Worm (Caenorhabditis elegans) whole organism, young adult: ENCODE results near the gene Y102A11A.1.

Experiments
- dpff-1 ChIP-seq: sonication (generic microtip); optimal IDR thresholded peaks from 2 replicates; lab custom pipeline; 2017; ENCODE audit warnings: mild to moderate bottlenecking, missing genetic modification characterization, missing compliant biosample characterization
- egrh-3 ChIP-seq: fragments of 200-800 bp; sonication (Bioruptor generic); IDR thresholded peaks from 2 replicates; pipeline ENCODE4 v1.3.6; 2022; ENCODE audit warnings: missing genetic modification reagents, missing genetic modification characterization, missing compliant biosample characterization
- hmg-20 ChIP-seq: fragments of 200-800 bp; sonication (Bioruptor generic); IDR thresholded peaks from 2 replicates; pipeline ENCODE4 v1.3.6; 2022; ENCODE audit warnings: missing genetic modification reagents, missing genetic modification characterization, missing compliant biosample characterization
- lin-40 ChIP-seq: sonication (generic microtip); optimal IDR thresholded peaks from 2 replicates; lab custom pipeline; 2016; ENCODE audit warnings: missing genetic modification characterization, mild to moderate bottlenecking, missing compliant biosample characterization, missing genotype, missing genetic modification reagents
- nfya-1 ChIP-seq: sonication (generic microtip); optimal IDR thresholded peaks from 2 replicates; lab custom pipeline; 2017; ENCODE audit warnings: antibody characterized with exemption, missing compliant biosample characterization, missing genetic modification characterization, borderline replicate concordance; ENCODE audit not compliant: insufficient read depth
- snpc-1.3 ChIP-seq: sonication (generic microtip); optimal IDR thresholded peaks from 2 replicates; lab custom pipeline; 2017; ENCODE audit warnings: missing genetic modification characterization, mild to moderate bottlenecking, missing compliant biosample characterization, antibody characterized with exemption, moderate library complexity, missing genotype, missing genetic modification reagents; ENCODE audit not compliant: insufficient read depth
- sptf-2 ChIP-seq: fragments of 200-800 bp; sonication (Bioruptor generic); optimal IDR thresholded peaks from 2 replicates; lab custom pipeline; 2018; ENCODE audit warnings: mild to moderate bottlenecking, missing genetic modification characterization, missing compliant biosample characterization

DNA sequence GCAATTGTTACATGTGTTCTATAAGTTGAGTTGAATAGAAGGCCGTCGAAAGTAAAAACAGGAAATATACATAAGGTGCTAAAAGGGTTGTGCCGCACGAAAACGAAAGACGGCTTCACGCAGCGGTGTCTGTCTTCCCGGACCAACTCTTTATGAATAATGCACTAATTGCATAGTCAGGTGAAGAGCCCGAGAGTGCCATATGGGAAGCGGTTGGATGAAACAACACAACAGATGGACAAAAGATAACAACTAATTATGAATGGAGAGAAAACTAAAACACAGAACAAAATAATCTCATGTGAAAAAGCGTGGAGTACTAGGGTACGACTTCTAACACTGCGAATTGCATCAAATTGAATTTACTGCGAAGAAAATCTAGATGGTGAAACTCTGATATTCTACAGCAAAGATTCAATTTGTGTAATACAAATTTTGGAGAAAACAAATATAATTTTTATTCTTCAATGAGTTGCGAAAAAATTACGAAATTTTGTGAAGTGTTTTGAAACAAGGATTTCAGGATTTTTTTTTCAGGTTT is 2.7 kb upstream of the Y102A11A.1 start:
- TF ChIP-seq snpc-1.3 (tag; lab: Kevin White, UChicago): no peak
- TF ChIP-seq lin-40 (tag; lab: Kevin White, UChicago): no peak
- no peak for TF ChIP-seq dpff-1 (tag; lab: Kevin White, UChicago)
- TF ChIP-seq nfya-1 (tag; lab: Kevin White, UChicago): no peak
- no peak for TF ChIP-seq egrh-3 (GFP tag; lab: Robert Waterston, UW)
- TF ChIP-seq sptf-2 (GFP tag; lab: Kevin White, UChicago): no peak
- no peak for TF ChIP-seq hmg-20
